Worm (Caenorhabditis elegans): Measurements from ENCODE around the gene pid-1.

DNA sequence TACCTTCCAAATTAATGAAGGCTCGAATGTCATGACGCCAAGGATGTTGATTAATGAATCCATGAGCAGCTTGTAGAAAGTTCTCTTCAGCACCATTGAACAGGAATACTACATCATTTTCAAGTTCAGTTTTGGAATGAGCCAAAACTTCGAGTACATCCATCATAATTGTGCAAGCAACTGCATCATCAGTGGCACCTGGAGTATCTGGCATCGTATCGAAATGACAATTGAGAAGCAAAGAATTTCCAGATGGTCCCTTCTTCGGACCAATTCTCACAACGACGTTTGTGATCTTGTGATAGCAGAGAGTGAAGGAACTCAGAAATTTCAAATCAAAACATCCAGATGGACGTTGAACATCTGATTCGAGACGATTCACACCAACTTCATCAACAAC is 14.0 kb upstream of the pid-1 start:
- TF ChIP-seq hlh-30 (tag; optimal IDR thresholded peaks at IDR 0.05; ENCODE audit: insufficient read depth) (no peak), fkh-10 (GFP tag; optimal IDR thresholded peaks at IDR 0.05) (no peak), snpc-4 (tag; optimal IDR thresholded peaks at IDR 0.05) (no peak), ama-1 (optimal IDR thresholded peaks at IDR 0.05) (no peak), pha-4 (GFP tag; IDR thresholded peaks at IDR 0.05) (no peak), pha-4 (tag; optimal IDR thresholded peaks at IDR 0.05) (no peak), lsy-2 (tag; optimal IDR thresholded peaks at IDR 0.05) (no peak), aly-2 (tag; optimal IDR thresholded peaks at IDR 0.05) (no peak)
